Worm (Caenorhabditis elegans): ENCODE results near the gene C47A10.16.

DNA sequence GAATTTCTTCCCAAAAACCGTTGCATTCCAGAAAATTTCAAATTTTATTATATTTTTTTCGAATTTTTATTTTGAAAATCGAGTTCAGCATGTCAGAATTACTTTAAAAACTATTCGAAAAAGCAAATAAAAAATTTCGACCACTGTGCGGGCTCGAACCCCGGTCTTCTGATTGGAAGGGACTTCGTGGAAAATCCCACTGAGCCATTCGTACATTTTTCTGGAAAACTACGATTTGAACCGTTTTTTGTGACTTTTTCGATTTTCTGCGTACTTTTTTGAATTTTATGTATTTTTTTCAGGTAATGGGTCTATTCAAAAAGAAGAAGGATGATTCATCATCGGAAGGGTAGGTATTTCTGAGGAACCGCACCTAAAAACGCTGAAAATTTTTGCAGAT, 9.4 kb downstream of the C47A10.16 start, which contains the start of gene pgp-9:
- TF ChIP-seq hsf-1 (GFP tag; IDR thresholded peaks at IDR 0.05) (no peak), pha-4 (tag; optimal IDR thresholded peaks at IDR 0.05) (no peak), tbx-9 (tag; optimal IDR thresholded peaks at IDR 0.05; ENCODE audit: borderline replicate concordance) (no peak)

Data from whole organism, young adult.